Fruit fly (Drosophila melanogaster) whole organism, embryonic: Measurements from ENCODE around the gene PIG-Q.

Source experiments
- Ada2b ChIP-seq: fragments of 200-800 bp; sonication (Bioruptor generic); IDR thresholded peaks from 2 replicates; pipeline ENCODE4 v1.3.6; 2022; ENCODE audit warnings: missing biosample characterization, missing genetic modification characterization
- Atf-2 ChIP-seq: fragments of 200-800 bp; sonication (Bioruptor generic); optimal IDR thresholded peaks from 2 replicates; lab custom pipeline; 2016; ENCODE audit warnings: missing biosample characterization, missing genetic modification characterization
- Awh ChIP-seq: fragments of 200-800 bp; sonication (Bioruptor generic); IDR thresholded peaks from 2 replicates; pipeline ENCODE4, ENCODE4 v1.3.6; 2022; ENCODE audit warnings: missing biosample characterization, missing genetic modification characterization
- BtbVII ChIP-seq: fragments of 200-800 bp; sonication (Bioruptor generic); optimal IDR thresholded peaks from 3 replicates; lab custom pipeline; 2017; ENCODE audit warnings: missing biosample characterization, mild to moderate bottlenecking, missing genetic modification characterization
- CG12659 ChIP-seq: fragments of 200-800 bp; sonication (Bioruptor generic); optimal IDR thresholded peaks from 3 replicates; lab custom pipeline; 2017; ENCODE audit warnings: mild to moderate bottlenecking, missing biosample characterization, missing genetic modification reagents, missing genetic modification characterization
- CG1602 ChIP-seq: fragments of 200-800 bp; sonication (Bioruptor generic); optimal IDR thresholded peaks from 3 replicates; lab custom pipeline; 2016; ENCODE audit warnings: missing biosample characterization, missing genetic modification characterization
- CG31365 ChIP-seq: fragments of 200-800 bp; sonication (Bioruptor generic); optimal IDR thresholded peaks from 2 replicates; lab custom pipeline; 2018; ENCODE audit warnings: missing biosample characterization, mild to moderate bottlenecking, missing genetic modification characterization
- CG32532 ChIP-seq: fragments of 200-800 bp; sonication (Bioruptor generic); IDR thresholded peaks from 2 replicates; pipeline ENCODE4 v1.3.6; 2022; ENCODE audit warnings: missing biosample characterization, missing genetic modification characterization
- CG3281 ChIP-seq: fragments of 200-800 bp; sonication (Bioruptor generic); optimal IDR thresholded peaks from 3 replicates; lab custom pipeline; 2017; ENCODE audit warnings: missing biosample characterization, mild to moderate bottlenecking, missing genetic modification characterization
- CG34422 ChIP-seq: fragments of 200-800 bp; sonication (Bioruptor generic); IDR thresholded peaks from 3 replicates; pipeline ENCODE4 v1.3.6; 2022; ENCODE audit warnings: missing biosample characterization, missing genetic modification characterization
- CG4360 ChIP-seq: fragments of 200-800 bp; sonication (Bioruptor generic); IDR thresholded peaks from 2 replicates; pipeline ENCODE4 v1.3.6; 2022; ENCODE audit warnings: missing biosample characterization, missing genetic modification characterization
- CG7556 ChIP-seq: fragments of 200-800 bp; sonication (Bioruptor generic); optimal IDR thresholded peaks from 2 replicates; lab custom pipeline; 2017; ENCODE audit warnings: missing biosample characterization, mild to moderate bottlenecking, missing genetic modification characterization
- CG8089 ChIP-seq: fragments of 200-800 bp; sonication (Bioruptor generic); optimal IDR thresholded peaks from 3 replicates; lab custom pipeline; 2016; ENCODE audit warnings: missing biosample characterization, missing genetic modification characterization
- CG8924 ChIP-seq: fragments of 200-800 bp; optimal IDR thresholded peaks from 3 replicates; lab custom pipeline; 2019; ENCODE audit warnings: missing biosample characterization, mild to moderate bottlenecking, missing genetic modification characterization, moderate library complexity
- CG9215 ChIP-seq: fragments of 200-800 bp; sonication (Bioruptor generic); IDR thresholded peaks from 2 replicates; pipeline ENCODE4 v1.3.6; 2022; ENCODE audit warnings: missing biosample characterization, missing genetic modification characterization
- CG9609 ChIP-seq: fragments of 200-800 bp; sonication (Bioruptor generic); optimal IDR thresholded peaks from 3 replicates; lab custom pipeline; 2016; ENCODE audit warnings: missing biosample characterization, missing genetic modification characterization
- CG9817 ChIP-seq: fragments of 200-800 bp; sonication (Bioruptor generic); optimal IDR thresholded peaks from 2 replicates; lab custom pipeline; 2018; ENCODE audit warnings: missing biosample characterization, mild to moderate bottlenecking, missing genetic modification characterization, moderate library complexity
- D19A ChIP-seq: fragments of 200-800 bp; optimal IDR thresholded peaks from 3 replicates; lab custom pipeline; 2019; ENCODE audit warnings: missing biosample characterization, mild to moderate bottlenecking, missing genetic modification characterization, moderate library complexity
- Ets65A ChIP-seq: fragments of 200-800 bp; sonication (Bioruptor generic); peaks from one replicate; lab custom pipeline; 2016; ENCODE audit warnings: missing biosample characterization, missing genetic modification characterization
- Gsc ChIP-seq: fragments of 200-800 bp; sonication (Bioruptor generic); IDR thresholded peaks from 2 replicates; pipeline ENCODE4 v1.3.6; 2022; ENCODE audit warnings: missing biosample characterization, missing genetic modification characterization
- Gug ChIP-seq: fragments of 200-800 bp; sonication (Bioruptor generic); IDR thresholded peaks from 4 replicates; pipeline ENCODE4 v1.3.6; 2022; ENCODE audit warnings: missing biosample characterization, missing genetic modification characterization
- Hey ChIP-seq: fragments of 200-800 bp; sonication (Bioruptor generic); optimal IDR thresholded peaks from 3 replicates; lab custom pipeline; 2018; ENCODE audit warnings: missing biosample characterization, mild to moderate bottlenecking, missing genetic modification characterization
- Hsf ChIP-seq: fragments of 200-800 bp; sonication (Bioruptor generic); optimal IDR thresholded peaks from 3 replicates; lab custom pipeline; 2016; ENCODE audit warnings: missing biosample characterization, missing genetic modification characterization
- Lim3 ChIP-seq: fragments of 200-800 bp; sonication (Bioruptor generic); IDR thresholded peaks from 2 replicates; pipeline ENCODE4 v1.3.6; 2022; ENCODE audit warnings: missing biosample characterization, missing genetic modification characterization
- Meics ChIP-seq: fragments of 200-800 bp; sonication (Bioruptor generic); optimal IDR thresholded peaks from 2 replicates; lab custom pipeline; 2017; ENCODE audit warnings: missing biosample characterization, mild to moderate bottlenecking, missing genetic modification characterization
- Opbp ChIP-seq: fragments of 200-800 bp; sonication (Bioruptor generic); IDR thresholded peaks from 3 replicates; pipeline ENCODE4 v1.3.6; 2022; ENCODE audit warnings: missing biosample characterization, missing genetic modification characterization; ENCODE audit not compliant: partially characterized antibody
- Side ChIP-seq: fragments of 200-800 bp; sonication (Bioruptor generic); optimal IDR thresholded peaks from 2 replicates; lab custom pipeline; 2016; ENCODE audit warnings: missing biosample characterization, missing genetic modification characterization
- Six4 ChIP-seq: fragments of 200-800 bp; sonication (Bioruptor generic); optimal IDR thresholded peaks from 2 replicates; lab custom pipeline; 2016; ENCODE audit warnings: missing biosample characterization, missing genetic modification characterization
- YL-1 ChIP-seq: fragments of 200-800 bp; sonication (Bioruptor generic); optimal IDR thresholded peaks from 3 replicates; lab custom pipeline; 2017; ENCODE audit warnings: missing biosample characterization, mild to moderate bottlenecking, missing genetic modification characterization
- ac ChIP-seq: fragments of 200-800 bp; sonication (Bioruptor generic); optimal IDR thresholded peaks from 3 replicates; lab custom pipeline; 2017; ENCODE audit warnings: missing biosample characterization, mild to moderate bottlenecking, missing genetic modification characterization
- chif ChIP-seq, 2 experiments: fragments of 200-800 bp; sonication (Bioruptor generic); optimal IDR thresholded peaks; 3 replicates each; lab custom pipeline; 2016; ENCODE audit warnings: missing biosample characterization in 2 of 2, missing genetic modification characterization in 2 of 2
- chm ChIP-seq: fragments of 200-800 bp; sonication (Bioruptor generic); IDR thresholded peaks from 2 replicates; pipeline ENCODE4 v1.3.6; 2022; ENCODE audit warnings: missing biosample characterization, missing genetic modification characterization
- croc ChIP-seq: fragments of 200-800 bp; sonication (Bioruptor generic); conservative IDR thresholded peaks from 3 replicates; pipeline ENCODE4 v1.3.6; 2022; ENCODE audit warnings: missing biosample characterization, missing genetic modification characterization
- dati ChIP-seq: fragments of 200-800 bp; sonication (Bioruptor generic); IDR thresholded peaks from 2 replicates; pipeline ENCODE4 v1.3.6; 2022; ENCODE audit warnings: missing biosample characterization, missing genetic modification characterization
- dysf ChIP-seq: fragments of 200-800 bp; sonication (Bioruptor generic); IDR thresholded peaks from 3 replicates; pipeline ENCODE4 v1.3.6; 2022; ENCODE audit warnings: missing biosample characterization, missing genetic modification characterization
- fd102C ChIP-seq: fragments of 200-800 bp; sonication (Bioruptor generic); optimal IDR thresholded peaks from 2 replicates; lab custom pipeline; 2018; ENCODE audit warnings: missing biosample characterization, mild to moderate bottlenecking, missing genetic modification characterization, moderate library complexity
- fd64A ChIP-seq: fragments of 200-800 bp; sonication (Bioruptor generic); optimal IDR thresholded peaks from 3 replicates; lab custom pipeline; 2018; ENCODE audit warnings: missing biosample characterization, mild to moderate bottlenecking, missing genetic modification characterization
- gcm ChIP-seq: fragments of 200-800 bp; sonication (Bioruptor generic); optimal IDR thresholded peaks from 2 replicates; lab custom pipeline; 2019; ENCODE audit warnings: missing biosample characterization, mild to moderate bottlenecking, missing genetic modification characterization, moderate library complexity
- grau ChIP-seq: fragments of 200-800 bp; optimal IDR thresholded peaks from 3 replicates; lab custom pipeline; 2019; ENCODE audit warnings: missing biosample characterization, mild to moderate bottlenecking, missing genetic modification characterization, moderate library complexity
- her ChIP-seq: fragments of 200-800 bp; sonication (Bioruptor generic); optimal IDR thresholded peaks from 2 replicates; lab custom pipeline; 2016; ENCODE audit warnings: missing biosample characterization, missing genetic modification characterization
- jumu ChIP-seq: fragments of 200-800 bp; sonication (Bioruptor generic); optimal IDR thresholded peaks from 3 replicates; lab custom pipeline; 2016; ENCODE audit warnings: missing biosample characterization, missing genetic modification characterization
- p53 ChIP-seq: fragments of 200-800 bp; sonication (Bioruptor generic); optimal IDR thresholded peaks from 2 replicates; lab custom pipeline; 2016; ENCODE audit warnings: missing biosample characterization, missing genetic modification characterization
- pfk ChIP-seq: fragments of 200-800 bp; sonication (Bioruptor generic); optimal IDR thresholded peaks from 2 replicates; lab custom pipeline; 2018; ENCODE audit warnings: missing biosample characterization, mild to moderate bottlenecking, missing genetic modification characterization, moderate library complexity
- pho ChIP-seq: fragments of 200-800 bp; sonication (Bioruptor generic); optimal IDR thresholded peaks from 2 replicates; lab custom pipeline; 2016; ENCODE audit warnings: missing biosample characterization, missing genetic modification characterization
- pnt ChIP-seq: fragments of 200-800 bp; sonication (Bioruptor generic); optimal IDR thresholded peaks from 3 replicates; lab custom pipeline; 2016; ENCODE audit warnings: missing biosample characterization, missing genetic modification characterization
- pum ChIP-seq: fragments of 200-800 bp; sonication (Bioruptor generic); optimal IDR thresholded peaks from 2 replicates; lab custom pipeline; 2016; ENCODE audit warnings: missing biosample characterization, missing genetic modification characterization
- sd ChIP-seq: fragments of 200-800 bp; sonication (Bioruptor generic); optimal IDR thresholded peaks from 3 replicates; lab custom pipeline; 2018; ENCODE audit warnings: missing biosample characterization, mild to moderate bottlenecking, missing genetic modification characterization, moderate library complexity
- seq ChIP-seq: fragments of 200-800 bp; sonication (Bioruptor generic); IDR thresholded peaks from 2 replicates; pipeline ENCODE4 v1.3.6; 2022; ENCODE audit warnings: missing biosample characterization, missing genetic modification characterization
- sim ChIP-seq: fragments of 200-800 bp; sonication (Bioruptor generic); IDR thresholded peaks from 2 replicates; pipeline ENCODE4 v1.3.6; 2022; ENCODE audit warnings: missing biosample characterization, missing genetic modification characterization
- sqz ChIP-seq: fragments of 200-800 bp; sonication (Bioruptor generic); optimal IDR thresholded peaks from 3 replicates; lab custom pipeline; 2018; ENCODE audit warnings: missing biosample characterization, mild to moderate bottlenecking, missing genetic modification characterization
- toy ChIP-seq: fragments of 200-800 bp; sonication (Bioruptor generic); IDR thresholded peaks from 2 replicates; pipeline ENCODE4 v1.3.6; 2022; ENCODE audit warnings: missing biosample characterization, missing genetic modification characterization
- yki ChIP-seq: fragments of >200 bp; optimal IDR thresholded peaks from 3 replicates; lab custom pipeline; 2018

The PIG-Q gene

dm6 chrX:16335107-16335642 is 23.8 kb upstream of the PIG-Q start (continued):
- TF ChIP-seq CG1602 (GFP tag; lab: Kevin White, UChicago) (peak; percentile 47), yki (lab: Kevin White, UChicago) (no peak), p53 (peak; percentile 53), chm (GFP tag; lab: Robert Waterston, UW) (peak; percentile 70; the same call in 1 of the 2 replicates), Hsf (GFP tag; lab: Kevin White, UChicago) (peak; percentile 76), CG31365 (tag; lab: Kevin White, UChicago) (no peak), CG8089 (peak; percentile 49), CG9609 (GFP tag; lab: Kevin White, UChicago) (peak; percentile 77), pum (GFP tag; lab: Kevin White, UChicago) (peak; percentile 58), Ets65A (GFP tag; lab: Kevin White, UChicago) (peak; percentile 93), dysf (GFP tag; lab: Robert Waterston, UW) (peak; percentile 76; the same call in 2 of the 3 replicates), grau (tag; lab: Kevin White, UChicago) (peak; percentile 54), CG3281 (GFP tag; lab: Kevin White, UChicago) (peak; percentile 76), CG8924 (tag; lab: Kevin White, UChicago) (peak; percentile 8), YL-1 (no peak), Ada2b (GFP tag; lab: Robert Waterston, UW) (peak; percentile 70), Gsc (no peak), Awh (GFP tag; lab: Robert Waterston, UW) (peak; percentile 73), fd64A (GFP tag; lab: Kevin White, UChicago) (no peak), Six4 (GFP tag; lab: Kevin White, UChicago) (peak; percentile 46), toy (GFP tag; lab: Robert Waterston, UW) (0 out of 2 replicates have a peak, but pooled peaks have one; percentile 50), Gug (GFP tag; lab: Robert Waterston, UW) (peak; percentile 83), fd102C (no peak), CG12659 (peak; percentile 78), her (GFP tag; lab: Kevin White, UChicago) (peak; percentile 60), croc (GFP tag; lab: Robert Waterston, UW) (peak; percentile 20; the same call in 1 of the 3 replicates), chif (GFP tag; optimal IDR thresholded peaks at IDR 0.05; lab: Kevin White, UChicago) (peak; percentile 33 to 53), sim (no peak), dati (GFP tag; lab: Robert Waterston, UW) (no peak), gcm (GFP tag; lab: Kevin White, UChicago) (peak; percentile 24), CG9215 (GFP tag; lab: Robert Waterston, UW) (no peak; the same call in none of the 2 replicates), CG4360 (GFP tag; lab: Robert Waterston, UW) (0 out of 2 replicates have a peak, but pooled peaks have one; percentile 38), Meics (peak; percentile 78), CG34422 (GFP tag; lab: Robert Waterston, UW) (peak; percentile 84), sqz (GFP tag; lab: Kevin White, UChicago) (peak; percentile 25), CG9817 (tag; lab: Kevin White, UChicago) (no peak), BtbVII (GFP tag; lab: Kevin White, UChicago) (peak; percentile 50), Lim3 (GFP tag; lab: Robert Waterston, UW) (0 out of 2 replicates have a peak, but pooled peaks have one; percentile 15), seq (GFP tag; lab: Robert Waterston, UW) (peak; percentile 78), CG7556 (GFP tag; lab: Kevin White, UChicago) (peak; percentile 68), Opbp (GFP tag; lab: Robert Waterston, UW) (no peak), sd (tag; lab: Kevin White, UChicago) (no peak), ac (peak; percentile 4), pnt (peak; percentile 43), Side (GFP tag; lab: Kevin White, UChicago) (peak; percentile 49), pfk (GFP tag; lab: Kevin White, UChicago) (peak; percentile 23), pho (GFP tag; lab: Kevin White, UChicago) (peak; percentile 77), jumu (GFP tag; lab: Kevin White, UChicago) (peak; percentile 47), CG32532 (GFP tag; lab: Robert Waterston, UW) (peak; percentile 87), D19A (tag; lab: Kevin White, UChicago) (peak; percentile 43), Hey (tag; lab: Kevin White, UChicago) (no peak), Atf-2 (GFP tag; lab: Kevin White, UChicago) (peak; percentile 71)
